Worm (Caenorhabditis elegans) whole organism, midembryonic: ENCODE results near the gene nas-13.

Experiments
- flt-1 ChIP-seq: fragments of 200-800 bp; sonication (Bioruptor generic); IDR thresholded peaks from 2 replicates; pipeline ENCODE4 v1.3.6; 2022; ENCODE audit warnings: missing genetic modification characterization, missing compliant biosample characterization
- ref-1 ChIP-seq: fragments of 200-800 bp; sonication (Bioruptor generic); conservative IDR thresholded peaks from 2 replicates; pipeline ENCODE4 v1.3.6; 2022; ENCODE audit warnings: missing genetic modification reagents, missing genetic modification characterization, missing compliant biosample characterization
- ztf-29 ChIP-seq: fragments of 200-800 bp; sonication (Bioruptor generic); IDR thresholded peaks from 2 replicates; pipeline ENCODE4 v1.3.6; 2022; ENCODE audit warnings: missing genetic modification reagents, missing genetic modification characterization, missing compliant biosample characterization

ce11 chrX:15408577-15408976 lies 19.5 kb downstream of the nas-13 start:
- TF ChIP-seq ref-1 (GFP tag; lab: Robert Waterston, UW) (no peak), flt-1 (GFP tag; lab: Robert Waterston, UW) (no peak), ztf-29 (GFP tag; lab: Robert Waterston, UW) (no peak)
